Fruit fly (Drosophila melanogaster): ENCODE data around the gene CG11786.

The CG11786 gene

DNA sequence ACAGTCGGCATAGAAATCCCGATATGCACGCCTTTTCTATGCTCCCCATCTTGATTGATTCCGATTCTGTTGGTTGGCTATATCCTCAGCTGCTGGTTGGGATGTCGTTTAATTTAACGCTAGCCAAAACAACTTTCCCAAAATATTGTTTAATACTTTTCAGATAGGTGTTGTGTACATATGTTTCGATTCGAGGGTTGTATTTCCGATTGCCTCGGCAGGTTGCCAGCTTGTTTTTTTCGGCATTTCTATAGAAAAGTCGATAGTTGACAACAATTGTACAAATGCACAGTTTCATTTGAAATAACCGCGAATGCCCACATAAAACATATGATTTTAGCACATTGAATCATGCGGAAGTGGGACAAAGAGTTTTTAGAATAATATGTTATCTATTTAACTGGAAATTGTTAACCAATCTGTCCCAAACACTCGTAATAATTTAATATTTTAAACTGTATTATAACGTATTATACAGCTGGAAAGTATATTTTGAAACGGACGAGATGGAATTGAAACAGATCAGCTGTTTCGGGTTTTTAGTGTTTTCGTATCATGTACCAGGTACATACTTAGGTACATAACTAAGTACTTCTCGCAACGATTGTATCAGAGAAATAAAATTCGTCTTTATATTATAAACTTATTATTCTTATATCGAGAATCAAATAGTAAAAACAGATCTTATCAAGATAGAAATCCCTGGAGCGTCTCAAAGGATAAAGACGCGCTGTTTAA is 8.5 kb downstream of the CG11786 start, which contains the start of gene CG31109 (continued):
- TF ChIP-seq pho (GFP tag; optimal IDR thresholded peaks at IDR 0.05) (no peak), CG42726 (GFP tag; IDR thresholded peaks at IDR 0.05; ENCODE audit: partially characterized antibody) (no peak), dimm (GFP tag; IDR thresholded peaks at IDR 0.05) (no peak), ase (GFP tag; IDR thresholded peaks at IDR 0.05) (no peak), CG6683 (GFP tag; optimal IDR thresholded peaks at IDR 0.05) (no peak), Hr39 (optimal IDR thresholded peaks at IDR 0.05) (no peak), gcm (GFP tag; optimal IDR thresholded peaks at IDR 0.05) (no peak), cwo (GFP tag; optimal IDR thresholded peaks at IDR 0.05) (no peak), CG12744 (GFP tag; optimal IDR thresholded peaks at IDR 0.05) (no peak), hbn (GFP tag; IDR thresholded peaks at IDR 0.05; ENCODE audit: partially characterized antibody) (peak; percentile 39; the same call in 1 of the 2 replicates), CG13624 (GFP tag; optimal IDR thresholded peaks at IDR 0.05) (peak; percentile 42), CG2116 (GFP tag; optimal IDR thresholded peaks at IDR 0.05) (peak; percentile 99), zen2 (GFP tag; IDR thresholded peaks at IDR 0.05; ENCODE audit: partially characterized antibody) (no peak), Opbp (GFP tag; IDR thresholded peaks at IDR 0.05; ENCODE audit: partially characterized antibody) (peak; percentile 46; the same call in 1 of the 3 replicates), tap (tag; optimal IDR thresholded peaks at IDR 0.05) (no peak), stc (GFP tag; IDR thresholded peaks at IDR 0.05) (no peak), D19B (GFP tag; optimal IDR thresholded peaks at IDR 0.05) (no peak), CG3065 (GFP tag; optimal IDR thresholded peaks at IDR 0.05) (no peak), jing (GFP tag; optimal IDR thresholded peaks at IDR 0.05) (no peak), CG12236 (GFP tag; optimal IDR thresholded peaks at IDR 0.05) (no peak), CG18011 (GFP tag; optimal IDR thresholded peaks at IDR 0.05) (peak; percentile 8), Elba2 (GFP tag; optimal IDR thresholded peaks at IDR 0.05) (no peak), CG17385 (GFP tag; optimal IDR thresholded peaks at IDR 0.05) (no peak), psq (GFP tag; optimal IDR thresholded peaks at IDR 0.05) (no peak), trem (tag; optimal IDR thresholded peaks at IDR 0.05) (peak; percentile 80), CG12391 (tag; optimal IDR thresholded peaks at IDR 0.05) (peak; percentile 46), CG17359 (tag; optimal IDR thresholded peaks at IDR 0.05) (peak; percentile 2), CG10431 (GFP tag; optimal IDR thresholded peaks at IDR 0.05) (no peak), CG30403 (GFP tag; optimal IDR thresholded peaks at IDR 0.05) (peak; percentile 18), Adf1 (GFP tag; IDR thresholded peaks at IDR 0.05) (no peak), CG31224 (GFP tag; IDR thresholded peaks at IDR 0.05) (no peak), bab2 (GFP tag; optimal IDR thresholded peaks at IDR 0.05) (no peak), CG6791 (GFP tag; IDR thresholded peaks at IDR 0.05; ENCODE audit: partially characterized antibody) (peak; percentile 37; the same call in 1 of the 3 replicates), Hmr (GFP tag; optimal IDR thresholded peaks at IDR 0.05) (peak; percentile 19), Usf (GFP tag; optimal IDR thresholded peaks at IDR 0.05) (no peak), tx (GFP tag; optimal IDR thresholded peaks at IDR 0.05) (no peak), slou (GFP tag; optimal IDR thresholded peaks at IDR 0.05) (no peak), Sox102F (GFP tag; optimal IDR thresholded peaks at IDR 0.05) (no peak), B-H2 (GFP tag; optimal IDR thresholded peaks at IDR 0.05) (peak; percentile 60), aop (GFP tag; IDR thresholded peaks at IDR 0.05) (no peak), Chrac-16 (GFP tag; optimal IDR thresholded peaks at IDR 0.05) (no peak), NK7.1 (GFP tag; optimal IDR thresholded peaks at IDR 0.05) (no peak), Meics (GFP tag; optimal IDR thresholded peaks at IDR 0.05) (peak; percentile 20), Trl (optimal IDR thresholded peaks at IDR 0.05) (no peak), Trl (GFP tag; optimal IDR thresholded peaks at IDR 0.05) (peak; percentile 33), sens (GFP tag) (peak; percentile 86), CG18476 (GFP tag; optimal IDR thresholded peaks at IDR 0.05) (no peak), Nf-YA (GFP tag; IDR thresholded peaks at IDR 0.05) (no peak), CG2889 (GFP tag; IDR thresholded peaks at IDR 0.05) (no peak), CG2678 (tag; optimal IDR thresholded peaks at IDR 0.05) (peak; percentile 24), zfh2 (GFP tag; optimal IDR thresholded peaks at IDR 0.05) (peak; percentile 28)

All from whole organism, embryonic.